Worm (Caenorhabditis elegans) whole organism, L3 larva: Measurements from ENCODE around the gene ilys-6.

Source experiments
- aly-2 ChIP-seq: fragments of 150-350 bp; optimal IDR thresholded peaks from 2 replicates; lab custom pipeline; 2014; ENCODE audit warnings: missing biosample characterization, missing genetic modification characterization
- ama-1 ChIP-seq: fragments of 150-350 bp; optimal IDR thresholded peaks from 2 replicates; lab custom pipeline; 2018
- ceh-16 ChIP-seq: sonication (generic microtip); optimal IDR thresholded peaks from 2 replicates; lab custom pipeline; 2017; ENCODE audit warnings: missing biosample characterization, missing genetic modification characterization
- ceh-28 ChIP-seq: fragments of 150-350 bp; optimal IDR thresholded peaks from 2 replicates; lab custom pipeline; 2014; ENCODE audit warnings: missing biosample characterization, missing genetic modification reagents, missing genetic modification characterization
- ceh-82 ChIP-seq: fragments of 150-350 bp; optimal IDR thresholded peaks from 2 replicates; lab custom pipeline; 2014; ENCODE audit warnings: missing biosample characterization, missing genetic modification characterization
- ceh-9 ChIP-seq: sonication (generic microtip); optimal IDR thresholded peaks from 2 replicates; lab custom pipeline; 2018; ENCODE audit warnings: missing biosample characterization, missing genetic modification characterization
- daf-12 ChIP-seq: fragments of 150-350 bp; optimal IDR thresholded peaks from 2 replicates; lab custom pipeline; 2014; ENCODE audit warnings: missing biosample characterization, missing genetic modification reagents, missing genetic modification characterization
- egl-27 ChIP-seq: sonication (generic microtip); optimal IDR thresholded peaks from 4 replicates; lab custom pipeline; 2017; ENCODE audit warnings: missing biosample characterization, missing genetic modification reagents, missing genetic modification characterization
- egl-5 ChIP-seq: fragments of 150-350 bp; optimal IDR thresholded peaks from 2 replicates; lab custom pipeline; 2017; ENCODE audit warnings: missing biosample characterization, missing genetic modification reagents, missing genetic modification characterization, inconsistent platforms
- elt-1 ChIP-seq: fragments of 150-350 bp; optimal IDR thresholded peaks from 2 replicates; lab custom pipeline; 2014; ENCODE audit warnings: missing biosample characterization, missing genetic modification characterization
- elt-3 ChIP-seq, 3 experiments: fragments of 150-350 bp in 1 of 3; sonication (generic microtip) in 2 of 3; optimal IDR thresholded peaks; 2 replicates in 2 of 3; 4 replicates in 1 of 3; lab custom pipeline; 2014 to 2017; ENCODE audit warnings: missing biosample characterization in 3 of 3, missing genetic modification characterization in 3 of 3
- eor-1 ChIP-seq, 2 experiments: fragments of 150-350 bp; optimal IDR thresholded peaks; 2 replicates each; lab custom pipeline; 2014 to 2018; ENCODE audit warnings: missing biosample characterization in 2 of 2, missing genetic modification characterization in 2 of 2
- fkh-10 ChIP-seq: sonication (generic microtip); optimal IDR thresholded peaks from 2 replicates; lab custom pipeline; 2017; ENCODE audit warnings: missing biosample characterization, missing genetic modification reagents, missing genetic modification characterization
- fkh-2 ChIP-seq: fragments of 150-350 bp; optimal IDR thresholded peaks from 2 replicates; lab custom pipeline; 2014; ENCODE audit warnings: missing biosample characterization, missing genetic modification reagents, missing genetic modification characterization
- fos-1 ChIP-seq: fragments of 150-350 bp; optimal IDR thresholded peaks from 2 replicates; lab custom pipeline; 2014; ENCODE audit warnings: missing biosample characterization, missing genetic modification characterization
- jun-1 ChIP-seq: fragments of 150-350 bp; optimal IDR thresholded peaks from 2 replicates; lab custom pipeline; 2014; ENCODE audit warnings: missing biosample characterization, missing genetic modification reagents, missing genetic modification characterization
- lin-15B ChIP-seq: fragments of 150-350 bp; optimal IDR thresholded peaks from 2 replicates; lab custom pipeline; 2014; ENCODE audit warnings: missing biosample characterization, missing genetic modification characterization
- lin-39 ChIP-seq: fragments of 150-350 bp; optimal IDR thresholded peaks from 2 replicates; lab custom pipeline; 2018; ENCODE audit warnings: missing biosample characterization, missing genetic modification reagents, missing genetic modification characterization
- lsy-12 ChIP-seq: sonication (generic microtip); optimal IDR thresholded peaks from 2 replicates; lab custom pipeline; 2016; ENCODE audit warnings: mild to moderate bottlenecking, missing genetic modification characterization, missing compliant biosample characterization
- mdl-1 ChIP-seq: fragments of 150-350 bp; optimal IDR thresholded peaks from 2 replicates; lab custom pipeline; 2014; ENCODE audit warnings: missing biosample characterization, missing genetic modification characterization
- mml-1 ChIP-seq: fragments of 150-350 bp; sonication (generic microtip); optimal IDR thresholded peaks from 3 replicates; lab custom pipeline; 2014; ENCODE audit warnings: missing biosample characterization, missing genetic modification characterization
- nfya-1 ChIP-seq: sonication (generic microtip); optimal IDR thresholded peaks from 2 replicates; lab custom pipeline; 2017; ENCODE audit warnings: missing genetic modification characterization, mild to moderate bottlenecking, missing compliant biosample characterization, antibody characterized with exemption, moderate library complexity; ENCODE audit not compliant: insufficient read depth
- nhr-11 ChIP-seq: fragments of 150-350 bp; optimal IDR thresholded peaks from 2 replicates; lab custom pipeline; 2014; ENCODE audit warnings: missing biosample characterization, missing genetic modification characterization
- nhr-12 ChIP-seq: fragments of 150-350 bp; optimal IDR thresholded peaks from 2 replicates; lab custom pipeline; 2014; ENCODE audit warnings: missing biosample characterization, missing genetic modification characterization
- nhr-23 ChIP-seq: fragments of 150-350 bp; optimal IDR thresholded peaks from 2 replicates; lab custom pipeline; 2014; ENCODE audit warnings: missing biosample characterization, missing genetic modification reagents, missing genetic modification characterization
- nhr-28 ChIP-seq: fragments of 150-350 bp; optimal IDR thresholded peaks from 2 replicates; lab custom pipeline; 2014; ENCODE audit warnings: missing biosample characterization, missing genetic modification characterization
- nhr-43 ChIP-seq: sonication (generic microtip); optimal IDR thresholded peaks from 2 replicates; lab custom pipeline; 2016; ENCODE audit warnings: mild to moderate bottlenecking, missing genetic modification characterization, missing compliant biosample characterization; ENCODE audit not compliant: poor library complexity, severe bottlenecking
- nhr-67 ChIP-seq: fragments of 150-350 bp; optimal IDR thresholded peaks from 2 replicates; lab custom pipeline; 2014; ENCODE audit warnings: missing biosample characterization, missing genetic modification characterization
- nhr-76 ChIP-seq: fragments of 150-350 bp; sonication (generic microtip); optimal IDR thresholded peaks from 5 replicates; lab custom pipeline; 2014; ENCODE audit warnings: missing biosample characterization, missing genetic modification characterization
- nhr-77 ChIP-seq: fragments of 150-350 bp; optimal IDR thresholded peaks from 2 replicates; lab custom pipeline; 2014; ENCODE audit warnings: missing biosample characterization, missing genetic modification characterization
- pha-4 ChIP-seq: fragments of 150-350 bp; optimal IDR thresholded peaks from 2 replicates; lab custom pipeline; 2014; ENCODE audit warnings: missing biosample characterization, missing genetic modification reagents, missing genetic modification characterization
- pqm-1 ChIP-seq: fragments of 150-350 bp; optimal IDR thresholded peaks from 2 replicates; lab custom pipeline; 2017; ENCODE audit warnings: missing biosample characterization, missing genetic modification characterization, inconsistent platforms
- sea-2 ChIP-seq: fragments of 150-350 bp; sonication (generic microtip); optimal IDR thresholded peaks from 4 replicates; lab custom pipeline; 2014; ENCODE audit warnings: missing biosample characterization, missing genetic modification reagents, missing genetic modification characterization
- skn-1 ChIP-seq: fragments of 150-350 bp; optimal IDR thresholded peaks from 2 replicates; lab custom pipeline; 2014; ENCODE audit warnings: missing biosample characterization, missing genetic modification characterization
- tbx-2 ChIP-seq: sonication (generic microtip); optimal IDR thresholded peaks from 2 replicates; lab custom pipeline; 2016; ENCODE audit warnings: mild to moderate bottlenecking, missing genetic modification characterization, missing compliant biosample characterization
- unc-39 ChIP-seq: sonication (generic microtip); optimal IDR thresholded peaks from 4 replicates; lab custom pipeline; 2017; ENCODE audit warnings: missing biosample characterization, missing genetic modification characterization
- ztf-11 ChIP-seq: fragments of 150-350 bp; optimal IDR thresholded peaks from 2 replicates; lab custom pipeline; 2014; ENCODE audit warnings: missing biosample characterization, missing genetic modification characterization
- ztf-4 ChIP-seq: fragments of 150-350 bp; optimal IDR thresholded peaks from 2 replicates; lab custom pipeline; 2014; ENCODE audit warnings: missing biosample characterization, missing genetic modification characterization

Gene ilys-6

ce11 chrIV:4063573-4063972, at the start of gene ilys-6:
ilys-6 (minus strand) TSS chrIV:4063673.
- TF ChIP-seq nhr-11 (tag; lab: Kevin White, UChicago) (no peak), unc-39 (no peak), ztf-11 (tag; lab: Kevin White, UChicago) (no peak), jun-1 (no peak), nhr-43 (tag; lab: Kevin White, UChicago) (no peak), fos-1 (tag; lab: Kevin White, UChicago) (no peak), pqm-1 (tag; lab: Kevin White, UChicago) (no peak), lin-39 (no peak), nfya-1 (no peak), nhr-77 (tag; lab: Kevin White, UChicago) (no peak), fkh-10 (no peak), lsy-12 (tag; lab: Kevin White, UChicago) (no peak), fkh-2 (tag; lab: Kevin White, UChicago) (no peak), nhr-23 (tag; lab: Kevin White, UChicago) (no peak), nhr-28 (tag; lab: Kevin White, UChicago) (no peak), nhr-67 (tag; lab: Kevin White, UChicago) (no peak), daf-12 (tag; lab: Kevin White, UChicago) (no peak), mdl-1 (tag; lab: Kevin White, UChicago) (no peak), ceh-82 (tag; lab: Kevin White, UChicago) (no peak)

ce11 chrIV:4112387-4112786, 48.9 kb upstream of the ilys-6 start, which contains the start of gene F49F1.14:
F49F1.14 (minus strand) TSS chrIV:4112487.
- no peak for TF ChIP-seq pqm-1 (tag; lab: Kevin White, UChicago)
- no peak for TF ChIP-seq ceh-16 (tag; lab: Kevin White, UChicago)
- no peak for TF ChIP-seq ceh-28 (tag; lab: Kevin White, UChicago)
- no peak for TF ChIP-seq elt-3 (tag; optimal IDR thresholded peaks at IDR 0.05; lab: Kevin White, UChicago)
- no peak for TF ChIP-seq pha-4
- no peak for TF ChIP-seq skn-1
- TF ChIP-seq eor-1 (tag; optimal IDR thresholded peaks at IDR 0.05; lab: Kevin White, UChicago): no peak
- TF ChIP-seq unc-39: no peak

ce11 chrIV:4108767-4109166, 45.3 kb upstream of the ilys-6 start, which contains the start of gene C35B1.7:
C35B1.7 (plus strand) TSS chrIV:4109067.
- no peak for TF ChIP-seq elt-3 (tag; optimal IDR thresholded peaks at IDR 0.05; lab: Kevin White, UChicago)
- TF ChIP-seq ceh-9 (tag; lab: Kevin White, UChicago): no peak
- no peak for TF ChIP-seq nhr-12 (tag; lab: Kevin White, UChicago)
- no peak for TF ChIP-seq nhr-43 (tag; lab: Kevin White, UChicago)
- TF ChIP-seq ceh-16 (tag; lab: Kevin White, UChicago): no peak
- TF ChIP-seq skn-1: no peak
- TF ChIP-seq mml-1 (tag; lab: Kevin White, UChicago): no peak
- TF ChIP-seq nhr-23 (tag; lab: Kevin White, UChicago): no peak
- TF ChIP-seq lin-15B (tag; lab: Kevin White, UChicago): no peak
- no peak for TF ChIP-seq nhr-77 (tag; lab: Kevin White, UChicago)
- TF ChIP-seq egl-27: no peak
- TF ChIP-seq ama-1: no peak
- TF ChIP-seq sea-2 (GFP tag; lab: Kevin White, UChicago): no peak
- no peak for TF ChIP-seq pqm-1 (tag; lab: Kevin White, UChicago)
- TF ChIP-seq egl-5 (tag; lab: Kevin White, UChicago): no peak
- TF ChIP-seq ztf-4: no peak
- no peak for TF ChIP-seq elt-1 (tag; lab: Kevin White, UChicago)
- no peak for TF ChIP-seq nhr-28 (tag; lab: Kevin White, UChicago)
- TF ChIP-seq aly-2 (tag; lab: Kevin White, UChicago): no peak
- no peak for TF ChIP-seq lin-39

ce11 chrIV:4102720-4103119, 39.2 kb upstream of the ilys-6 start, which contains the start of gene ubc-1:
ubc-1 (plus strand) TSS chrIV:4103020.
- TF ChIP-seq ceh-16 (tag; lab: Kevin White, UChicago): no peak
- TF ChIP-seq elt-1 (tag; lab: Kevin White, UChicago): no peak
- no peak for TF ChIP-seq nhr-76 (tag; lab: Kevin White, UChicago)
- no peak for TF ChIP-seq lin-15B (tag; lab: Kevin White, UChicago)
- TF ChIP-seq lsy-12 (tag; lab: Kevin White, UChicago): no peak
- no peak for TF ChIP-seq ama-1
- no peak for TF ChIP-seq tbx-2 (tag; lab: Kevin White, UChicago)
- TF ChIP-seq lin-39: no peak
- TF ChIP-seq sea-2 (GFP tag; lab: Kevin White, UChicago): no peak
- no peak for TF ChIP-seq egl-27
- TF ChIP-seq mdl-1 (tag; lab: Kevin White, UChicago): no peak
- TF ChIP-seq nhr-11 (tag; lab: Kevin White, UChicago): no peak
- no peak for TF ChIP-seq eor-1 (tag; optimal IDR thresholded peaks at IDR 0.05; lab: Kevin White, UChicago)
- TF ChIP-seq nhr-67 (tag; lab: Kevin White, UChicago): no peak
- TF ChIP-seq ceh-28 (tag; lab: Kevin White, UChicago): no peak
- TF ChIP-seq ceh-82 (tag; lab: Kevin White, UChicago): no peak
